Fruit fly (Drosophila melanogaster): ENCODE measurements around the gene CG2202.
A peak's percentile ranks its signal among the peaks of the same experiment; 100 is the strongest.

CG2202 gene

dm6 chrX:10805651-10806191, 42.8 kb upstream of the CG2202 start:
- TF ChIP-seq cnc (optimal IDR thresholded peaks at IDR 0.05), result no peak
- TF ChIP-seq CG11617 (GFP tag; optimal IDR thresholded peaks at IDR 0.05), result no peak
- TF ChIP-seq Mnt (GFP tag; optimal IDR thresholded peaks at IDR 0.05), result peak; percentile 74
- TF ChIP-seq Hr96 (GFP tag; optimal IDR thresholded peaks at IDR 0.05), result no peak
- TF ChIP-seq CG12768 (GFP tag; optimal IDR thresholded peaks at IDR 0.05), result no peak
- no peak for TF ChIP-seq CG1620 (GFP tag; optimal IDR thresholded peaks at IDR 0.05)
- TF ChIP-seq CG14711 (tag; optimal IDR thresholded peaks at IDR 0.05), result peak; percentile 88
- no peak for TF ChIP-seq CG33017 (tag; optimal IDR thresholded peaks at IDR 0.05)
- no peak for TF ChIP-seq cic (GFP tag; optimal IDR thresholded peaks at IDR 0.05)
- TF ChIP-seq kay (GFP tag; ENCODE audit: borderline replicate concordance), result peak; percentile 76
- TF ChIP-seq bab1 (GFP tag; optimal IDR thresholded peaks at IDR 0.05), result no peak
- no peak for TF ChIP-seq CG7045 (GFP tag; optimal IDR thresholded peaks at IDR 0.05)
- no peak for TF ChIP-seq CG7101 (tag; optimal IDR thresholded peaks at IDR 0.05)
- peak; percentile 82 for TF ChIP-seq pad (GFP tag; optimal IDR thresholded peaks at IDR 0.05)
- TF ChIP-seq CG5204 (GFP tag; optimal IDR thresholded peaks at IDR 0.05), result no peak
- no peak for TF ChIP-seq Crg-1 (GFP tag; optimal IDR thresholded peaks at IDR 0.05)
- peak; percentile 94 for TF ChIP-seq ovo (GFP tag; optimal IDR thresholded peaks at IDR 0.05)
- peak; percentile 90 for TF ChIP-seq tj (GFP tag; optimal IDR thresholded peaks at IDR 0.05)
- TF ChIP-seq toe (GFP tag; optimal IDR thresholded peaks at IDR 0.05), result no peak
- TF ChIP-seq Clk (GFP tag; optimal IDR thresholded peaks at IDR 0.05), result no peak

dm6 chrX:10806718-10807412, 41.7 kb upstream of the CG2202 start:
- peak; percentile 100 for TF ChIP-seq pad (GFP tag; optimal IDR thresholded peaks at IDR 0.05)
- peak; percentile 49 for TF ChIP-seq cic (GFP tag; optimal IDR thresholded peaks at IDR 0.05)
- peak; percentile 26 for TF ChIP-seq bab1 (GFP tag; optimal IDR thresholded peaks at IDR 0.05)
- TF ChIP-seq Clk (GFP tag; optimal IDR thresholded peaks at IDR 0.05), result no peak
- TF ChIP-seq kay (GFP tag; ENCODE audit: borderline replicate concordance), result peak; percentile 85
- TF ChIP-seq CG12768 (GFP tag; optimal IDR thresholded peaks at IDR 0.05), result no peak
- TF ChIP-seq CG5204 (GFP tag; optimal IDR thresholded peaks at IDR 0.05), result no peak
- peak; percentile 11 for TF ChIP-seq CG7101 (tag; optimal IDR thresholded peaks at IDR 0.05)
- peak; percentile 47 for TF ChIP-seq ovo (GFP tag; optimal IDR thresholded peaks at IDR 0.05)
- TF ChIP-seq Hr96 (GFP tag; optimal IDR thresholded peaks at IDR 0.05), result no peak
- TF ChIP-seq Mnt (GFP tag; optimal IDR thresholded peaks at IDR 0.05), result peak; percentile 46
- peak; percentile 63 for TF ChIP-seq tj (GFP tag; optimal IDR thresholded peaks at IDR 0.05)

dm6 chrX:10808684-10809083, 39.9 kb upstream of the CG2202 start:
- no peak for TF ChIP-seq kay (GFP tag; ENCODE audit: borderline replicate concordance)
- TF ChIP-seq CG5204 (GFP tag; optimal IDR thresholded peaks at IDR 0.05), result no peak
- TF ChIP-seq tj (GFP tag; optimal IDR thresholded peaks at IDR 0.05), result no peak
- no peak for TF ChIP-seq cnc (optimal IDR thresholded peaks at IDR 0.05)
- TF ChIP-seq ovo (GFP tag; optimal IDR thresholded peaks at IDR 0.05), result no peak
- TF ChIP-seq Mnt (GFP tag; optimal IDR thresholded peaks at IDR 0.05), result no peak
- TF ChIP-seq CG12768 (GFP tag; optimal IDR thresholded peaks at IDR 0.05), result no peak
- no peak for TF ChIP-seq Hr96 (GFP tag; optimal IDR thresholded peaks at IDR 0.05)
- no peak for TF ChIP-seq bab1 (GFP tag; optimal IDR thresholded peaks at IDR 0.05)
- no peak for TF ChIP-seq CG7045 (GFP tag; optimal IDR thresholded peaks at IDR 0.05)
- no peak for TF ChIP-seq pad (GFP tag; optimal IDR thresholded peaks at IDR 0.05)
- TF ChIP-seq Crg-1 (GFP tag; optimal IDR thresholded peaks at IDR 0.05), result no peak
- TF ChIP-seq CG14711 (tag; optimal IDR thresholded peaks at IDR 0.05), result no peak
- TF ChIP-seq Clk (GFP tag; optimal IDR thresholded peaks at IDR 0.05), result no peak
- TF ChIP-seq cic (GFP tag; optimal IDR thresholded peaks at IDR 0.05), result no peak
- TF ChIP-seq CG1620 (GFP tag; optimal IDR thresholded peaks at IDR 0.05), result no peak
- TF ChIP-seq CG7101 (tag; optimal IDR thresholded peaks at IDR 0.05), result no peak

DNA sequence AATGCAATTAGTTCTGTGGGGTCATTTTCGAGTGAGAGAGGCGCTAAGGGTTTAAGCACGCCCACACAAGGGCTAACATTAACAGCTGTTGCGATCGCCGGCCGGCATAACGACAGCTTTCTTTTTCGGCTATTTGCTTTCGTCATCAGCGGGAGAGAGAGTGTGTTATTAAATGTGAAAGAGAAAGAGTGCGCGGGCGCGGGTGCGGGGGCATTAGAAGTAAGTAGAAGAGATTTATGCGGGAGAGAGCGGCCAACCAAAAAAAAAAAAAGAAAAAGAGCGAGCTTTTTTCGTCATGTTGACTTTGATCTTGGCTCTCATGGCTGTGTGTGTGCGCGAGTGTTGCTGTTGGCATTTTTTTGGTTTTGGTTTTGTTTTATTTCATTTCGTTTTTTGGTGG, 34.4 kb upstream of the CG2202 start:
- no peak for TF ChIP-seq tj (GFP tag; optimal IDR thresholded peaks at IDR 0.05)
- no peak for TF ChIP-seq CG33017 (tag; optimal IDR thresholded peaks at IDR 0.05)
- no peak for TF ChIP-seq CG5204 (GFP tag; optimal IDR thresholded peaks at IDR 0.05)
- no peak for TF ChIP-seq CG7045 (GFP tag; optimal IDR thresholded peaks at IDR 0.05)
- no peak for TF ChIP-seq CG14711 (tag; optimal IDR thresholded peaks at IDR 0.05)
- no peak for TF ChIP-seq kay (GFP tag; ENCODE audit: borderline replicate concordance)
- no peak for TF ChIP-seq cnc (optimal IDR thresholded peaks at IDR 0.05)
- TF ChIP-seq CG7101 (tag; optimal IDR thresholded peaks at IDR 0.05), result no peak
- TF ChIP-seq bab1 (GFP tag; optimal IDR thresholded peaks at IDR 0.05), result no peak
- no peak for TF ChIP-seq CG11617 (GFP tag; optimal IDR thresholded peaks at IDR 0.05)
- no peak for TF ChIP-seq pad (GFP tag; optimal IDR thresholded peaks at IDR 0.05)
- TF ChIP-seq CG1620 (GFP tag; optimal IDR thresholded peaks at IDR 0.05), result no peak
- no peak for TF ChIP-seq cic (GFP tag; optimal IDR thresholded peaks at IDR 0.05)
- no peak for TF ChIP-seq Crg-1 (GFP tag; optimal IDR thresholded peaks at IDR 0.05)

dm6 chrX:10814832-10815372, 33.7 kb upstream of the CG2202 start:
- TF ChIP-seq CG11617 (GFP tag; optimal IDR thresholded peaks at IDR 0.05), result no peak
- TF ChIP-seq Hr96 (GFP tag; optimal IDR thresholded peaks at IDR 0.05), result no peak
- no peak for TF ChIP-seq pad (GFP tag; optimal IDR thresholded peaks at IDR 0.05)
- no peak for TF ChIP-seq cnc (optimal IDR thresholded peaks at IDR 0.05)
- no peak for TF ChIP-seq kay (GFP tag; ENCODE audit: borderline replicate concordance)
- no peak for TF ChIP-seq CG12768 (GFP tag; optimal IDR thresholded peaks at IDR 0.05)
- TF ChIP-seq bab1 (GFP tag; optimal IDR thresholded peaks at IDR 0.05), result no peak
- TF ChIP-seq CG7101 (tag; optimal IDR thresholded peaks at IDR 0.05), result no peak
- no peak for TF ChIP-seq CG7045 (GFP tag; optimal IDR thresholded peaks at IDR 0.05)
- TF ChIP-seq CG14711 (tag; optimal IDR thresholded peaks at IDR 0.05), result no peak
